Worm (Caenorhabditis elegans): ENCODE measurements around the gene npr-35.

The npr-35 gene

DNA sequence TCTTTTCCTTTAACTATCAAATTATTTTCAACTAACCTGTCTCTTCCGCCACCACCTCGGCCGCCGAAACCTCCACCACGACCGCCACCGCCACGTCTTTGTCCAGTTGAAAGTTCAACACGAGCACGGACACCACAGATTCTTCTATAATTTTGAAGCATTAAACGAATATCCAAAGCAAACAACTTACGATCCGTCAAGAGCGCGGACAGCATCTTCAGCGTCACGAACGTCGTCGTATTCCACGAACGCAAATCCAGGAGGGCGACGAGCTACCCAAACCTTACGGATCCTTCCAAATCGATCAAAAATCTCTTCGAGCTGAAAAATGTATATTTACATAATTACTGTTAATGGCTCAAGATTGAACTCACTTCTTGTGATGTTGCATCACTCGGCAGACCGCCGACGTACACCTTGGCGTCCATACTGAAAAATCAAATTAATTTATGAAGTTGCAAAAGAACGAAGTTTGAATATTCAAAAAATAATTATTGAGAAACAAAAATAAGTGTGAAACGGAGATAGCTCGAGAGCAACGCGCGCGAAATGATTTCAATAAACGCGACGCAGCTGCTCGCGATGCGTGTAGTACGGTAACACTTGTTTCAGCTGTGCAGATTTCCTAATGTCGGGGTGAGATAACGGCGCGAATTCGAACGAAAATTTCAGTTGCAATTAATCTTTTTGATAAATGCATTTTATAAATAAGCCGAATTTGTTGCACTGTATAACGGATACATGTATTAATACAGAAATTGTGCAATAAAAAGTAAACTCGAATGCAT is 47.4 kb downstream of the npr-35 start, which contains the start of gene rsp-6 (continued):
- no peak for TF ChIP-seq nhr-76 (tag; optimal IDR thresholded peaks at IDR 0.05)
- TF ChIP-seq egl-27 (tag; optimal IDR thresholded peaks at IDR 0.05), result no peak
- TF ChIP-seq nhr-48 (tag; optimal IDR thresholded peaks at IDR 0.05), result peak; percentile 16
- TF ChIP-seq jun-1 (tag; optimal IDR thresholded peaks at IDR 0.05), result peak; percentile 15
- TF ChIP-seq egl-43 (GFP tag; IDR thresholded peaks at IDR 0.05), result no peak
- peak; percentile 99 for TF ChIP-seq D1046.2 (GFP tag; IDR thresholded peaks at IDR 0.05)
- TF ChIP-seq pqm-1 (tag; optimal IDR thresholded peaks at IDR 0.05), result peak; percentile 12
- TF ChIP-seq snpc-1.2 (GFP tag; IDR thresholded peaks at IDR 0.05), result 0 out of 2 replicates have a peak, but pooled peaks have one; percentile 14
- TF ChIP-seq arid-1 (GFP tag; conservative IDR thresholded peaks at IDR 0.05), result peak; percentile 69
- TF ChIP-seq lin-15B (tag; optimal IDR thresholded peaks at IDR 0.05), result peak; percentile 51
- TF ChIP-seq spr-1 (tag; optimal IDR thresholded peaks at IDR 0.05), result no peak
- no peak for TF ChIP-seq mdt-29 (GFP tag; IDR thresholded peaks at IDR 0.05)
- TF ChIP-seq vab-7 (GFP tag; IDR thresholded peaks at IDR 0.05), result peak; percentile 58; the same call in 1 of the 2 replicates
- no peak for TF ChIP-seq nhr-111 (GFP tag; optimal IDR thresholded peaks at IDR 0.05)
- TF ChIP-seq rbr-2 (tag; optimal IDR thresholded peaks at IDR 0.05), result peak; percentile 85
- peak; percentile 41; the same call in 1 of the 2 replicates for TF ChIP-seq ctbp-1 (GFP tag; IDR thresholded peaks at IDR 0.05)
- no peak for TF ChIP-seq Y5F2A.4 (GFP tag; optimal IDR thresholded peaks at IDR 0.05)
- no peak for TF ChIP-seq lin-39 (tag; optimal IDR thresholded peaks at IDR 0.05)
- no peak for TF ChIP-seq lin-1 (GFP tag; IDR thresholded peaks at IDR 0.05)
- TF ChIP-seq tra-1 (GFP tag; IDR thresholded peaks at IDR 0.05), result no peak
- peak; percentile 45; the same call in 1 of the 2 replicates for TF ChIP-seq hmg-1.1 (GFP tag; IDR thresholded peaks at IDR 0.05)
- TF ChIP-seq mxl-2 (GFP tag; conservative IDR thresholded peaks at IDR 0.05), result no peak
- no peak for TF ChIP-seq ceh-62 (tag; optimal IDR thresholded peaks at IDR 0.05)
- peak; percentile 92 for TF ChIP-seq dpl-1 (GFP tag; optimal IDR thresholded peaks at IDR 0.05)
- TF ChIP-seq mdl-1 (tag; optimal IDR thresholded peaks at IDR 0.05), result peak in 1 of 2 experiments; percentile 59
- peak; percentile 61 for TF ChIP-seq nhr-102 (tag; optimal IDR thresholded peaks at IDR 0.05)
- TF ChIP-seq nhr-25 (tag; optimal IDR thresholded peaks at IDR 0.05; ENCODE audit: borderline replicate concordance, insufficient read depth), result peak; percentile 29
- TF ChIP-seq hlh-11 (tag; optimal IDR thresholded peaks at IDR 0.05), result peak; percentile 90
- 0 out of 2 replicates have a peak, but pooled peaks have one; percentile 11 for TF ChIP-seq zip-11 (GFP tag; IDR thresholded peaks at IDR 0.05)
- no peak for TF ChIP-seq daf-19 (GFP tag; conservative IDR thresholded peaks at IDR 0.05)
- TF ChIP-seq Y105C5A.15 (GFP tag; IDR thresholded peaks at IDR 0.05), result 0 out of 2 replicates have a peak, but pooled peaks have one; percentile 51
- TF ChIP-seq zag-1 (tag; optimal IDR thresholded peaks at IDR 0.05), result no peak
- TF ChIP-seq daf-16 (GFP tag; optimal IDR thresholded peaks at IDR 0.05), result peak in 1 of 2 experiments; percentile 1
- peak; percentile 77 for TF ChIP-seq daf-16 (tag; optimal IDR thresholded peaks at IDR 0.05)
- TF ChIP-seq madf-5 (GFP tag; IDR thresholded peaks at IDR 0.05), result no peak
- TF ChIP-seq mxl-3 (GFP tag; optimal IDR thresholded peaks at IDR 0.05), result peak; percentile 62
- peak; percentile 74 for TF ChIP-seq unc-130 (GFP tag; optimal IDR thresholded peaks at IDR 0.05)
- TF ChIP-seq nhr-6 (tag; optimal IDR thresholded peaks at IDR 0.05), result peak; percentile 81
- no peak for TF ChIP-seq unc-39 (tag; optimal IDR thresholded peaks at IDR 0.05)
- TF ChIP-seq ama-1 (optimal IDR thresholded peaks at IDR 0.05), result peak; percentile 73
- peak; percentile 16 for TF ChIP-seq zfp-2 (tag; optimal IDR thresholded peaks at IDR 0.05)
- peak; percentile 97 to 99 for TF ChIP-seq lsy-2 (tag; optimal IDR thresholded peaks at IDR 0.05)
- TF ChIP-seq duxl-1 (tag; optimal IDR thresholded peaks at IDR 0.05; ENCODE audit: poor library complexity), result peak; percentile 44
- TF ChIP-seq dmd-6 (GFP tag; IDR thresholded peaks at IDR 0.05), result peak; percentile 26; the same call in 1 of the 2 replicates
- TF ChIP-seq R02D3.7 (tag; optimal IDR thresholded peaks at IDR 0.05), result no peak
- TF ChIP-seq madf-9 (GFP tag; conservative IDR thresholded peaks at IDR 0.05), result peak; percentile 72

All from whole organism, L4 larva.